Worm (Caenorhabditis elegans) whole organism, L4 larva: ENCODE measurements around the gene srt-27.

ENCODE experiments used
- F26F4.8 ChIP-seq: fragments of 200-800 bp; sonication (Bioruptor generic); conservative IDR thresholded peaks from 2 replicates; pipeline ENCODE4 v1.3.6; 2022; ENCODE audit warnings: missing genetic modification characterization, missing compliant biosample characterization
- F37D6.2 ChIP-seq: sonication (generic microtip); optimal IDR thresholded peaks from 2 replicates; lab custom pipeline; 2016; ENCODE audit warnings: mild to moderate bottlenecking, missing genetic modification characterization, missing compliant biosample characterization
- F44E2.7 ChIP-seq: fragments of 200-800 bp; sonication (Bioruptor generic); IDR thresholded peaks from 2 replicates; pipeline ENCODE4 v2.1.2; 2022; ENCODE audit warnings: missing genetic modification characterization, missing compliant biosample characterization
- F49E8.2 ChIP-seq: sonication (generic microtip); optimal IDR thresholded peaks from 2 replicates; lab custom pipeline; 2016; ENCODE audit warnings: missing compliant biosample characterization, mild to moderate bottlenecking, missing genetic modification characterization, borderline replicate concordance
- Y48G9A.11 ChIP-seq: fragments of 200-800 bp; sonication (Bioruptor generic); IDR thresholded peaks from 2 replicates; pipeline ENCODE4 v1.3.6; 2022; ENCODE audit warnings: missing genetic modification reagents, missing genetic modification characterization, missing compliant biosample characterization
- ZK546.5 ChIP-seq, 2 experiments: sonication (generic microtip); optimal IDR thresholded peaks; 2 replicates each; lab custom pipeline; 2017; ENCODE audit warnings: missing biosample characterization in 2 of 2, missing genetic modification characterization in 2 of 2
- aha-1 ChIP-seq: fragments of 150-350 bp; peaks from one replicate; lab custom pipeline; 2014; ENCODE audit warnings: missing biosample characterization, missing genetic modification characterization
- ama-1 ChIP-seq: fragments of 150-350 bp; optimal IDR thresholded peaks from 2 replicates; lab custom pipeline; 2014; ENCODE audit warnings: inconsistent platforms, mixed read lengths
- attf-4 ChIP-seq: sonication (generic microtip); optimal IDR thresholded peaks from 3 replicates; lab custom pipeline; 2017; ENCODE audit warnings: missing biosample characterization, missing genetic modification characterization
- ceh-44 ChIP-seq: fragments of 200-800 bp; sonication (Bioruptor generic); IDR thresholded peaks from 2 replicates; pipeline ENCODE4 v1.3.6; 2022; ENCODE audit warnings: missing genetic modification reagents, missing genetic modification characterization, missing compliant biosample characterization
- daf-16 ChIP-seq, 3 experiments: sonication (generic microtip); optimal IDR thresholded peaks; 2 replicates each; lab custom pipeline; 2016 to 2017; ENCODE audit warnings: missing genetic modification characterization in 3 of 3, missing genetic modification reagents in 3 of 3, mild to moderate bottlenecking in 2 of 3, missing compliant biosample characterization in 2 of 3, missing biosample characterization in 1 of 3, moderate library complexity in 1 of 3
- daf-19 ChIP-seq: fragments of 200-800 bp; sonication (Bioruptor generic); conservative IDR thresholded peaks from 2 replicates; pipeline ENCODE4 v1.3.6; 2022; ENCODE audit warnings: missing genetic modification characterization, missing compliant biosample characterization
- dmd-6 ChIP-seq: fragments of 200-800 bp; sonication (Bioruptor generic); IDR thresholded peaks from 2 replicates; pipeline ENCODE4 v1.3.6; 2022; ENCODE audit warnings: missing genetic modification reagents, missing genetic modification characterization, missing compliant biosample characterization
- dmd-8 ChIP-seq: fragments of 200-800 bp; sonication (Bioruptor generic); IDR thresholded peaks from 2 replicates; pipeline ENCODE4 v1.3.6; 2022; ENCODE audit warnings: missing genetic modification characterization, missing compliant biosample characterization
- dmd-9 ChIP-seq: fragments of 200-800 bp; sonication (Bioruptor generic); IDR thresholded peaks from 2 replicates; pipeline ENCODE4 v1.3.6; 2022; ENCODE audit warnings: missing genetic modification reagents, missing genetic modification characterization, missing compliant biosample characterization
- egl-43 ChIP-seq: fragments of 200-800 bp; sonication (Bioruptor generic); IDR thresholded peaks from 2 replicates; pipeline ENCODE4 v1.3.6; 2022; ENCODE audit warnings: missing genetic modification reagents, missing genetic modification characterization, missing compliant biosample characterization
- hlh-11 ChIP-seq: fragments of 200-800 bp; sonication (Bioruptor generic); optimal IDR thresholded peaks from 2 replicates; lab custom pipeline; 2018; ENCODE audit warnings: mild to moderate bottlenecking, missing genetic modification characterization, missing compliant biosample characterization
- jun-1 ChIP-seq: fragments of 150-350 bp; optimal IDR thresholded peaks from 2 replicates; lab custom pipeline; 2014; ENCODE audit warnings: missing biosample characterization, missing genetic modification reagents, missing genetic modification characterization
- lim-7 ChIP-seq: fragments of 200-800 bp; sonication (Bioruptor generic); IDR thresholded peaks from 2 replicates; pipeline ENCODE4 v1.3.6; 2022; ENCODE audit warnings: missing genetic modification characterization, missing compliant biosample characterization
- lin-15B ChIP-seq: fragments of 150-350 bp; sonication (generic microtip); optimal IDR thresholded peaks from 3 replicates; lab custom pipeline; 2014; ENCODE audit warnings: missing biosample characterization, missing genetic modification characterization
- lin-38 ChIP-seq: fragments of 200-800 bp; sonication (Bioruptor generic); IDR thresholded peaks from 2 replicates; pipeline ENCODE4 v1.3.6; 2022; ENCODE audit warnings: missing genetic modification reagents, missing genetic modification characterization, missing compliant biosample characterization
- lir-3 ChIP-seq: sonication (generic microtip); optimal IDR thresholded peaks from 2 replicates; lab custom pipeline; 2016; ENCODE audit warnings: mild to moderate bottlenecking, missing genetic modification characterization, missing compliant biosample characterization
- lsy-2 ChIP-seq, 2 experiments: fragments of 150-350 bp in 1 of 2; sonication (generic microtip) in 1 of 2; optimal IDR thresholded peaks; 2 replicates each; lab custom pipeline; 2014 to 2017; ENCODE audit warnings: missing biosample characterization in 2 of 2, missing genetic modification characterization in 2 of 2
- mdl-1 ChIP-seq, 2 experiments: fragments of 150-350 bp in 1 of 2; sonication (generic microtip) in 1 of 2; optimal IDR thresholded peaks; 2 replicates each; lab custom pipeline; 2014 to 2017; ENCODE audit warnings: missing biosample characterization in 2 of 2, missing genetic modification characterization in 2 of 2
- mdt-29 ChIP-seq: fragments of 200-800 bp; sonication (Bioruptor generic); IDR thresholded peaks from 2 replicates; pipeline ENCODE4 v1.3.6; 2022; ENCODE audit warnings: missing genetic modification reagents, missing genetic modification characterization, missing compliant biosample characterization
- mxl-2 ChIP-seq: fragments of 200-800 bp; sonication (Bioruptor generic); conservative IDR thresholded peaks from 2 replicates; pipeline ENCODE4 v1.3.6; 2022; ENCODE audit warnings: missing genetic modification reagents, missing genetic modification characterization, missing compliant biosample characterization
- mxl-3 ChIP-seq: fragments of 200-800 bp; sonication (Bioruptor generic); optimal IDR thresholded peaks from 2 replicates; lab custom pipeline; 2018; ENCODE audit warnings: mild to moderate bottlenecking, missing genetic modification characterization, missing compliant biosample characterization
- nhr-28 ChIP-seq: fragments of 150-350 bp; optimal IDR thresholded peaks from 2 replicates; lab custom pipeline; 2014; ENCODE audit warnings: missing biosample characterization, missing genetic modification characterization
- nhr-6 ChIP-seq: fragments of 150-350 bp; optimal IDR thresholded peaks from 2 replicates; lab custom pipeline; 2014; ENCODE audit warnings: missing biosample characterization, missing genetic modification characterization
- nhr-76 ChIP-seq: fragments of 150-350 bp; optimal IDR thresholded peaks from 2 replicates; lab custom pipeline; 2014; ENCODE audit warnings: missing biosample characterization, missing genetic modification characterization
- nhr-77 ChIP-seq: fragments of 150-350 bp; optimal IDR thresholded peaks from 2 replicates; lab custom pipeline; 2014; ENCODE audit warnings: missing biosample characterization, missing genetic modification characterization
- pha-4 ChIP-seq, 2 experiments: fragments of 150-350 bp in 1 of 2; fragments of 200-800 bp in 1 of 2; sonication (Bioruptor generic) in 1 of 2; IDR thresholded peaks in 1 of 2; optimal IDR thresholded peaks in 1 of 2; 2 replicates each; pipeline versions ENCODE4 v1.3.6 to Lab custom; 2014 to 2022; ENCODE audit warnings: missing genetic modification characterization in 2 of 2, missing genetic modification reagents in 2 of 2, missing biosample characterization in 1 of 2, missing compliant biosample characterization in 1 of 2
- pqm-1 ChIP-seq: sonication (generic microtip); optimal IDR thresholded peaks from 2 replicates; lab custom pipeline; 2017; ENCODE audit warnings: missing biosample characterization, missing genetic modification characterization
- rbr-2 ChIP-seq: sonication (generic microtip); optimal IDR thresholded peaks from 2 replicates; lab custom pipeline; 2016; ENCODE audit warnings: missing genotype, missing genetic modification characterization, missing compliant biosample characterization
- set-16 ChIP-seq: fragments of 200-800 bp; sonication (Bioruptor generic); IDR thresholded peaks from 2 replicates; pipeline ENCODE4 v1.3.6; 2022; ENCODE audit warnings: missing genetic modification reagents, missing genetic modification characterization, missing compliant biosample characterization
- unc-130 ChIP-seq: sonication (generic microtip); optimal IDR thresholded peaks from 2 replicates; lab custom pipeline; 2016; ENCODE audit warnings: missing genetic modification reagents, missing genetic modification characterization, missing compliant biosample characterization
- unc-39 ChIP-seq: sonication (generic microtip); optimal IDR thresholded peaks from 2 replicates; lab custom pipeline; 2017; ENCODE audit warnings: missing biosample characterization, missing genetic modification characterization
- zfp-2 ChIP-seq: sonication (generic microtip); optimal IDR thresholded peaks from 2 replicates; lab custom pipeline; 2016; ENCODE audit warnings: mild to moderate bottlenecking, missing genetic modification characterization, missing compliant biosample characterization
- zfp-3 ChIP-seq: fragments of 200-800 bp; sonication (Bioruptor generic); conservative IDR thresholded peaks from 2 replicates; pipeline ENCODE4 v1.3.6; 2022; ENCODE audit warnings: missing genetic modification reagents, missing genetic modification characterization, missing compliant biosample characterization
- zip-11 ChIP-seq: fragments of 200-800 bp; sonication (Bioruptor generic); IDR thresholded peaks from 2 replicates; pipeline ENCODE4 v1.3.6; 2022; ENCODE audit warnings: missing genetic modification characterization, missing compliant biosample characterization

srt-27 gene

ce11 chrV:2725225-2725624 is 4.6 kb upstream of the srt-27 start, which contains the start of gene srg-59:
srg-59 (minus strand) TSS chrV:2725325.
- TF ChIP-seq mdt-29 (GFP tag; lab: Robert Waterston, UW), result no peak
- no peak for TF ChIP-seq lsy-2 (tag; optimal IDR thresholded peaks at IDR 0.05; lab: Kevin White, UChicago)
- no peak for TF ChIP-seq lir-3 (tag; lab: Kevin White, UChicago)
- TF ChIP-seq nhr-6 (tag; lab: Kevin White, UChicago), result no peak
- peak; percentile 81 for TF ChIP-seq aha-1
- TF ChIP-seq zip-11, result no peak
- TF ChIP-seq ZK546.5 (tag; optimal IDR thresholded peaks at IDR 0.05; lab: Kevin White, UChicago), result no peak
- TF ChIP-seq F26F4.8 (GFP tag; lab: Robert Waterston, UW), result no peak

- peak; percentile 42 for TF ChIP-seq aha-1
- no peak for TF ChIP-seq attf-4 (tag; lab: Kevin White, UChicago)
- no peak for TF ChIP-seq daf-19
Measured at ce11 chrV:2722555-2722954, 1.9 kb upstream of the srt-27 start, which contains the start of gene srg-60. srg-60 (minus strand) TSS chrV:2722655.

- TF ChIP-seq mxl-2 (GFP tag; lab: Robert Waterston, UW) (0 out of 2 replicates have a peak, but pooled peaks have one; percentile 15), lin-38 (GFP tag; lab: Robert Waterston, UW) (no peak), pha-4 (GFP tag; IDR thresholded peaks at IDR 0.05; lab: Robert Waterston, UW) (no peak), pha-4 (tag; optimal IDR thresholded peaks at IDR 0.05; lab: Kevin White, UChicago) (no peak), unc-130 (GFP tag; lab: Kevin White, UChicago) (no peak), set-16 (GFP tag; lab: Robert Waterston, UW) (peak; percentile 93), egl-43 (GFP tag; lab: Robert Waterston, UW) (peak; percentile 55; the same call in 1 of the 2 replicates), daf-16 (GFP tag; optimal IDR thresholded peaks at IDR 0.05; lab: Kevin White, UChicago) (no peak), daf-16 (tag; optimal IDR thresholded peaks at IDR 0.05; lab: Kevin White, UChicago) (no peak)
Measured at ce11 chrV:2718688-2719185, 1.9 kb downstream of the srt-27 start, which contains the start of gene srt-29. srt-29 (minus strand) TSS chrV:2719135.

- TF ChIP-seq dmd-9, result no peak
- TF ChIP-seq egl-43 (GFP tag; lab: Robert Waterston, UW), result no peak
- TF ChIP-seq set-16 (GFP tag; lab: Robert Waterston, UW), result peak; percentile 80
Measured at ce11 chrV:2716933-2717332, 3.7 kb downstream of the srt-27 start.

- TF ChIP-seq egl-43 (GFP tag; lab: Robert Waterston, UW) (no peak), nhr-76 (tag; lab: Kevin White, UChicago) (no peak), zip-11 (no peak), zfp-3 (GFP tag; lab: Robert Waterston, UW) (no peak)
Measured at ce11 chrV:2713532-2713931, 7.1 kb downstream of the srt-27 start, which contains the start of gene srt-28. srt-28 (minus strand) TSS chrV:2713632.

ce11 chrV:2711429-2711828 is 9.2 kb downstream of the srt-27 start, which contains the start of gene C24B9.3:
C24B9.3 (minus strand) TSS chrV:2711599.
- TF ChIP-seq dmd-8 (no peak), Y48G9A.11 (GFP tag; lab: Robert Waterston, UW) (no peak), ama-1 (lab: Kevin White, UChicago) (no peak), set-16 (GFP tag; lab: Robert Waterston, UW) (no peak), mdl-1 (tag; optimal IDR thresholded peaks at IDR 0.05; lab: Kevin White, UChicago) (no peak), zfp-2 (no peak), unc-39 (no peak), unc-130 (GFP tag; lab: Kevin White, UChicago) (no peak), mxl-3 (GFP tag; lab: Kevin White, UChicago) (peak; percentile 26), rbr-2 (tag; lab: Kevin White, UChicago) (no peak), ceh-44 (no peak), F44E2.7 (GFP tag; lab: Robert Waterston, UW) (no peak), F49E8.2 (no peak), lin-15B (tag; lab: Kevin White, UChicago) (no peak), dmd-6 (GFP tag; lab: Robert Waterston, UW) (peak; percentile 74), nhr-77 (tag; lab: Kevin White, UChicago) (peak; percentile 45), nhr-28 (tag; lab: Kevin White, UChicago) (peak; percentile 57), daf-16 (GFP tag; optimal IDR thresholded peaks at IDR 0.05; lab: Kevin White, UChicago) (no peak), daf-16 (tag; optimal IDR thresholded peaks at IDR 0.05; lab: Kevin White, UChicago) (peak; percentile 75), pqm-1 (peak; percentile 71), F37D6.2 (no peak), hlh-11 (tag; lab: Kevin White, UChicago) (peak; percentile 52), lim-7 (no peak), jun-1 (no peak)
